Fruit fly (Drosophila melanogaster): ENCODE measurements around the gene CG1113.
A peak's percentile ranks its signal among the peaks of the same experiment; 100 is the strongest.

CG1113 gene

dm6 chr3R:5282755-5283359 lies 29.9 kb downstream of the CG1113 start (continued):
- peak; percentile 71 for TF ChIP-seq slbo (GFP tag; IDR thresholded peaks at IDR 0.05)
- TF ChIP-seq CG10147 (GFP tag; optimal IDR thresholded peaks at IDR 0.05), result no peak
- peak; percentile 29; the same call in 1 of the 4 replicates for TF ChIP-seq Gug (GFP tag; IDR thresholded peaks at IDR 0.05)
- TF ChIP-seq CG14014 (GFP tag; IDR thresholded peaks at IDR 0.05), result peak; percentile 52; the same call in 1 of the 2 replicates
- no peak for TF ChIP-seq gem (tag; optimal IDR thresholded peaks at IDR 0.05)
- no peak; the same call in 1 of the 2 replicates for TF ChIP-seq CG4360 (GFP tag; IDR thresholded peaks at IDR 0.05)
- TF ChIP-seq CG14710 (tag; optimal IDR thresholded peaks at IDR 0.05), result no peak
- peak; percentile 44; the same call in 1 of the 3 replicates for TF ChIP-seq HLH4C (GFP tag; IDR thresholded peaks at IDR 0.05; ENCODE audit: partially characterized antibody)
- no peak for TF ChIP-seq CG17359 (tag; optimal IDR thresholded peaks at IDR 0.05)
- no peak for TF ChIP-seq Hmr (GFP tag; optimal IDR thresholded peaks at IDR 0.05)
- TF ChIP-seq CG33557 (GFP tag; optimal IDR thresholded peaks at IDR 0.05), result no peak
- TF ChIP-seq Neu2 (GFP tag; optimal IDR thresholded peaks at IDR 0.05; ENCODE audit: borderline replicate concordance), result no peak
- TF ChIP-seq en (GFP tag; optimal IDR thresholded peaks at IDR 0.05), result no peak
- peak; percentile 87 for TF ChIP-seq Adf1 (GFP tag; IDR thresholded peaks at IDR 0.05)
- no peak for TF ChIP-seq Tbp (GFP tag; optimal IDR thresholded peaks at IDR 0.05)
- TF ChIP-seq CG6813 (GFP tag; optimal IDR thresholded peaks at IDR 0.05), result no peak
- no peak for TF ChIP-seq Fer2 (tag; optimal IDR thresholded peaks at IDR 0.05)
- TF ChIP-seq kni (GFP tag; optimal IDR thresholded peaks at IDR 0.05), result no peak
- TF ChIP-seq Atf-2 (GFP tag; optimal IDR thresholded peaks at IDR 0.05), result no peak
- no peak for TF ChIP-seq CG2129 (GFP tag; IDR thresholded peaks at IDR 0.05; ENCODE audit: partially characterized antibody)
- no peak for TF ChIP-seq sqz (GFP tag; optimal IDR thresholded peaks at IDR 0.05)
- no peak for TF ChIP-seq Poxn (GFP tag; IDR thresholded peaks at IDR 0.05)
- no peak for TF ChIP-seq Dfd (GFP tag; optimal IDR thresholded peaks at IDR 0.05)
- peak; percentile 9 to 25 for TF ChIP-seq dpn (GFP tag; optimal IDR thresholded peaks at IDR 0.05)
- no peak for TF ChIP-seq kay (GFP tag; optimal IDR thresholded peaks at IDR 0.05)
- TF ChIP-seq grn (GFP tag; optimal IDR thresholded peaks at IDR 0.05), result no peak
- peak; percentile 39; the same call in 1 of the 2 replicates for TF ChIP-seq seq (GFP tag; IDR thresholded peaks at IDR 0.05)
- TF ChIP-seq cad (GFP tag; optimal IDR thresholded peaks at IDR 0.05), result no peak
- no peak for TF ChIP-seq CG18011 (GFP tag; optimal IDR thresholded peaks at IDR 0.05)
- TF ChIP-seq Aef1 (GFP tag; IDR thresholded peaks at IDR 0.05), result no peak
- no peak for TF ChIP-seq CG17568 (GFP tag; optimal IDR thresholded peaks at IDR 0.05)
- no peak for TF ChIP-seq wek (GFP tag; optimal IDR thresholded peaks at IDR 0.05)
- TF ChIP-seq CG12104 (GFP tag; optimal IDR thresholded peaks at IDR 0.05), result no peak
- TF ChIP-seq CG8944 (GFP tag; optimal IDR thresholded peaks at IDR 0.05), result peak; percentile 8
- no peak for TF ChIP-seq CG3995 (GFP tag; optimal IDR thresholded peaks at IDR 0.05)
- TF ChIP-seq Dek (tag; optimal IDR thresholded peaks at IDR 0.05), result no peak
- no peak for TF ChIP-seq CG30403 (GFP tag; optimal IDR thresholded peaks at IDR 0.05)
- no peak for TF ChIP-seq onecut (GFP tag; IDR thresholded peaks at IDR 0.05)
- TF ChIP-seq sisA (GFP tag; IDR thresholded peaks at IDR 0.05), result peak; percentile 32; the same call in 1 of the 2 replicates
- TF ChIP-seq CG1792 (GFP tag; optimal IDR thresholded peaks at IDR 0.05), result no peak
- no peak for TF ChIP-seq CG9727 (GFP tag; optimal IDR thresholded peaks at IDR 0.05)
- no peak for TF ChIP-seq usp (GFP tag; optimal IDR thresholded peaks at IDR 0.05)
- no peak for TF ChIP-seq Atf3 (GFP tag; optimal IDR thresholded peaks at IDR 0.05)
- no peak for TF ChIP-seq org-1 (GFP tag; optimal IDR thresholded peaks at IDR 0.05)
- TF ChIP-seq gsb-n (tag; optimal IDR thresholded peaks at IDR 0.05), result no peak
- no peak for TF ChIP-seq CG18476 (GFP tag; optimal IDR thresholded peaks at IDR 0.05)
- no peak for TF ChIP-seq CG9817 (tag; optimal IDR thresholded peaks at IDR 0.05)
- TF ChIP-seq CG1602 (GFP tag; optimal IDR thresholded peaks at IDR 0.05), result no peak
- no peak for TF ChIP-seq yki (optimal IDR thresholded peaks at IDR 0.05)
- TF ChIP-seq Hmx (GFP tag; optimal IDR thresholded peaks at IDR 0.05), result no peak
- no peak for TF ChIP-seq CG7839 (tag; optimal IDR thresholded peaks at IDR 0.05)

Data from whole organism, embryonic.